Worm (Caenorhabditis elegans) whole organism, L3 larva: ENCODE data around the gene ZK897.10.

Experiments
- ZK546.5 ChIP-seq: sonication (generic microtip); optimal IDR thresholded peaks from 2 replicates; lab custom pipeline; 2017; ENCODE audit warnings: missing biosample characterization, missing genetic modification characterization
- aly-2 ChIP-seq: fragments of 150-350 bp; optimal IDR thresholded peaks from 2 replicates; lab custom pipeline; 2014; ENCODE audit warnings: missing biosample characterization, missing genetic modification characterization
- ama-1 ChIP-seq: fragments of 150-350 bp; optimal IDR thresholded peaks from 2 replicates; lab custom pipeline; 2018
- ceh-28 ChIP-seq: fragments of 150-350 bp; optimal IDR thresholded peaks from 2 replicates; lab custom pipeline; 2014; ENCODE audit warnings: missing biosample characterization, missing genetic modification reagents, missing genetic modification characterization
- daf-12 ChIP-seq: fragments of 150-350 bp; optimal IDR thresholded peaks from 2 replicates; lab custom pipeline; 2014; ENCODE audit warnings: missing biosample characterization, missing genetic modification reagents, missing genetic modification characterization
- fos-1 ChIP-seq: fragments of 150-350 bp; optimal IDR thresholded peaks from 2 replicates; lab custom pipeline; 2014; ENCODE audit warnings: missing biosample characterization, missing genetic modification characterization
- lin-15B ChIP-seq: fragments of 150-350 bp; optimal IDR thresholded peaks from 2 replicates; lab custom pipeline; 2014; ENCODE audit warnings: missing biosample characterization, missing genetic modification characterization
- nfya-1 ChIP-seq: sonication (generic microtip); optimal IDR thresholded peaks from 2 replicates; lab custom pipeline; 2017; ENCODE audit warnings: missing genetic modification characterization, mild to moderate bottlenecking, missing compliant biosample characterization, antibody characterized with exemption, moderate library complexity; ENCODE audit not compliant: insufficient read depth
- nhr-23 ChIP-seq: fragments of 150-350 bp; optimal IDR thresholded peaks from 2 replicates; lab custom pipeline; 2014; ENCODE audit warnings: missing biosample characterization, missing genetic modification reagents, missing genetic modification characterization
- pqm-1 ChIP-seq: fragments of 150-350 bp; optimal IDR thresholded peaks from 2 replicates; lab custom pipeline; 2017; ENCODE audit warnings: missing biosample characterization, missing genetic modification characterization, inconsistent platforms
- unc-62 ChIP-seq: fragments of 150-350 bp; sonication (generic microtip); optimal IDR thresholded peaks from 4 replicates; lab custom pipeline; 2014; ENCODE audit warnings: missing biosample characterization, missing genetic modification reagents, missing genetic modification characterization

ce11 chrIV:12755641-12756040, 9.5 kb upstream of the ZK897.10 start:
- TF ChIP-seq ama-1 (lab: Kevin White, UChicago) (no peak), ceh-28 (tag; lab: Kevin White, UChicago) (no peak), pqm-1 (tag; lab: Kevin White, UChicago) (no peak), nfya-1 (tag; lab: Kevin White, UChicago) (no peak), daf-12 (tag; lab: Kevin White, UChicago) (no peak), fos-1 (no peak), ZK546.5 (tag; lab: Kevin White, UChicago) (no peak), lin-15B (tag; lab: Kevin White, UChicago) (no peak), aly-2 (no peak), unc-62 (GFP tag; lab: Kevin White, UChicago) (no peak), nhr-23 (tag; lab: Kevin White, UChicago) (no peak)
